Worm (Caenorhabditis elegans): Measurements from ENCODE around the gene Y105C5B.8.

Y105C5B.8 gene

DNA sequence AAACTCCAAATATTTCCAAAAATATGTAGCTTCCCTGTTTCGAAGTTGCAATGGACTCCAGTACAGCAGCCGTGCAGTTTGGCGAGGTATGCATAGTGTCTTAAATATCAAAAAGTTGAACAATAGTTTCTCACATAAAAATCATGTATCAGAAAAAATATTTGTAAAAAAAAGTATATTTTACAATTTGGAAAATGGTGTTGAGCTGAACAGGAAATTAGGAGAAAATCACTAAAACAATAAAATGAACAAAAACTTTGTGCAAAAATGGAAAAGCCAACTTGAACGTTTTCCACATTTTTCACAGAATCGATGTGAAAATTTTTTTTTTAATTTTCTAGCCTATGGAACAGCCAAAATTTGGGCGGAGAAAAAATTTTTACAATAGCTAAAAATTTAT lies at the start of gene Y105C5B.8:
TSS of gene Y105C5B.8 (minus strand) at position 101 of the 400 bp plus-strand sequence.
- TF ChIP-seq tra-4 (tag; optimal IDR thresholded peaks at IDR 0.05) (no peak), tbx-37 (GFP tag; conservative IDR thresholded peaks at IDR 0.05) (no peak), aly-1 (tag; optimal IDR thresholded peaks at IDR 0.05) (no peak), hnd-1 (tag; optimal IDR thresholded peaks at IDR 0.05) (no peak), F13C5.2 (tag; optimal IDR thresholded peaks at IDR 0.05) (no peak), sea-1 (GFP tag; conservative IDR thresholded peaks at IDR 0.05) (no peak), ama-1 (optimal IDR thresholded peaks at IDR 0.05) (no peak), scrt-1 (GFP tag; IDR thresholded peaks at IDR 0.05) (no peak), hmg-4 (GFP tag; optimal IDR thresholded peaks at IDR 0.05) (no peak), flt-1 (GFP tag; IDR thresholded peaks at IDR 0.05) (no peak), tbx-11 (GFP tag; IDR thresholded peaks at IDR 0.05) (no peak), pes-1 (GFP tag; IDR thresholded peaks at IDR 0.05) (no peak), ceh-13 (GFP tag; optimal IDR thresholded peaks at IDR 0.05) (no peak), B0310.2 (tag; optimal IDR thresholded peaks at IDR 0.05) (no peak), ceh-36 (tag; optimal IDR thresholded peaks at IDR 0.05) (no peak), hmbx-1 (tag; optimal IDR thresholded peaks at IDR 0.05) (no peak), ets-7 (tag; optimal IDR thresholded peaks at IDR 0.05) (no peak)

DNA sequence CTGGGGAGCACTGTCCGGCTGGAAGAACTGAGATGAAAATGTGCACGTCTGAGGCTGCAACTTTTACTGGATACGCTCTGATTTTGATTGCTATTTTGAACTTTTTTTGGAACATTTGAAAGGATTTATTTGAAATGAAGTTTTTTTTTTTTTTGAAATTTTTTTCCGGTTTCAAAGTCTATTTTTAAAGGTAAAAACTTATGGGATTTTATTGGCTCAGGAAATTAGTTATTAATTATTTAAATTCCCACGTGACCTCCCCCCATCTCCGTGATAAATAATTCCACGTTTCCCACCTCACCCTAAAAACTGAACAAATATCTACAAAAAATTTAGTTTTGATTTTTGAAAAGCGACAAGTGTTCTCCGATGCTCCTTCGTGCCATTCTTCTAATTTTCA lies 37.7 kb upstream of the Y105C5B.8 start, which contains the start of gene Y105C5B.18:
TSS of gene Y105C5B.18 (plus strand) at position 301 of the 400 bp plus-strand sequence.
- TF ChIP-seq tbx-37 (GFP tag; conservative IDR thresholded peaks at IDR 0.05): no peak
- TF ChIP-seq ceh-13 (GFP tag; optimal IDR thresholded peaks at IDR 0.05): no peak
- no peak for TF ChIP-seq sea-1 (GFP tag; conservative IDR thresholded peaks at IDR 0.05)
- TF ChIP-seq ama-1 (optimal IDR thresholded peaks at IDR 0.05): no peak
- TF ChIP-seq scrt-1 (GFP tag; IDR thresholded peaks at IDR 0.05): no peak
- no peak for TF ChIP-seq flt-1 (GFP tag; IDR thresholded peaks at IDR 0.05)
- TF ChIP-seq hmg-4 (GFP tag; optimal IDR thresholded peaks at IDR 0.05): no peak
- no peak for TF ChIP-seq hmbx-1 (tag; optimal IDR thresholded peaks at IDR 0.05)
- no peak for TF ChIP-seq aly-1 (tag; optimal IDR thresholded peaks at IDR 0.05)
- no peak for TF ChIP-seq tbx-11 (GFP tag; IDR thresholded peaks at IDR 0.05)
- TF ChIP-seq ceh-36 (tag; optimal IDR thresholded peaks at IDR 0.05): no peak
- TF ChIP-seq pes-1 (GFP tag; IDR thresholded peaks at IDR 0.05): no peak
- TF ChIP-seq ets-7 (tag; optimal IDR thresholded peaks at IDR 0.05): no peak
- no peak for TF ChIP-seq B0310.2 (tag; optimal IDR thresholded peaks at IDR 0.05)
- TF ChIP-seq tra-4 (tag; optimal IDR thresholded peaks at IDR 0.05): no peak
- no peak for TF ChIP-seq hnd-1 (tag; optimal IDR thresholded peaks at IDR 0.05)
- no peak for TF ChIP-seq F13C5.2 (tag; optimal IDR thresholded peaks at IDR 0.05)

DNA sequence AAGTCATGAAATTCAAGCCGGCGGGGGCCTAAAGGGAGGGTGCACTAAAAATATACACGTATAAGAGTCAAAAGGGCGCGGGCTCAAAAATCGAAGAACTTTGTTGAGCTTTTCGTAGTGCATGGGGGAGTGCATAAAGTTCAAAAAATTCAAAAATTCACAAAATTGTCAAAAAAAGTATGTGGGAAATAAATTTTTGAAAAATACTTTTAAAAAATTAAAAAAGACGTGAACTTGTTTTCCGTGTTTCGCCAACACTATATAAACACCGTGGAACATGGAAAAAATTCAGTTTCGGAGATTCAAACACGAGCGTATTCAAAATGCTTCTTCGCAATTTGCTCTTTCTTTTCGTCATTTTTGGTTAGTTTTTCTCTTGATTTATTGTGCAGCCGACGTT lies 36.2 kb upstream of the Y105C5B.8 start, which contains the start of gene Y105C5B.17:
TSS of gene Y105C5B.17 (plus strand) at position 301 of the 400 bp plus-strand sequence.
- TF ChIP-seq tra-4 (tag; optimal IDR thresholded peaks at IDR 0.05) (no peak), ceh-36 (tag; optimal IDR thresholded peaks at IDR 0.05) (no peak), pes-1 (GFP tag; IDR thresholded peaks at IDR 0.05) (no peak), scrt-1 (GFP tag; IDR thresholded peaks at IDR 0.05) (no peak), ama-1 (optimal IDR thresholded peaks at IDR 0.05) (no peak), B0310.2 (tag; optimal IDR thresholded peaks at IDR 0.05) (no peak), aly-1 (tag; optimal IDR thresholded peaks at IDR 0.05) (no peak), hnd-1 (tag; optimal IDR thresholded peaks at IDR 0.05) (no peak), sea-1 (GFP tag; conservative IDR thresholded peaks at IDR 0.05) (no peak), ets-7 (tag; optimal IDR thresholded peaks at IDR 0.05) (no peak), tbx-37 (GFP tag; conservative IDR thresholded peaks at IDR 0.05) (no peak), hmbx-1 (tag; optimal IDR thresholded peaks at IDR 0.05) (no peak), hmg-4 (GFP tag; optimal IDR thresholded peaks at IDR 0.05) (no peak), F13C5.2 (tag; optimal IDR thresholded peaks at IDR 0.05) (no peak), ceh-13 (GFP tag; optimal IDR thresholded peaks at IDR 0.05) (no peak), tbx-11 (GFP tag; IDR thresholded peaks at IDR 0.05) (no peak)

DNA sequence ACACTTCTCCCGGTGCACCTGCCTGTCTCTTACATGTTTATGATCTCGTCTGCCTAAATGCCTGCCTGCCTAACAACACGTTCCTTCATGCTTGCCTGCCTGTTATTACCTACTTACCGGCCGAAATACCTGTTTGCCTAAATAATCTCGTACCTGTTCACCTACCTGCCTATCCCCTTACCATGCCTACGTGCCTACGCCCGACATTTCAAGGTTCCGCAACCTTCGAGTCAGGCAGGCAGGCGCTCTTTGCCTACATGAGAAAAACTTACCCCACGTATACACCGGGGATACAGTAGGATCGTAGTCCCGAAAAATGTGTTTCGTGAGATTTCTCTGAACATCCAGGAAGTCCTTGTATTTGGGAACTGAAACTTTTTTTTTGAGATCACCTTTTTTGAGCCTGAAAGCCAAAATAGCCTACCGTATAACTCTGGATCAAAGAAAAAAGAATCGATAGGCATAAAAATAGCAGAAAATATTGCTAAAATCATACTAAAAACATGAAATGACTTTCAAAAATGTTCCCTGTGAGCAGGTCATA lies 35.6 kb upstream of the Y105C5B.8 start, which contains the start of gene lgc-19:
TSS of gene lgc-19 (minus strand) at position 494 of the 544 bp plus-strand sequence.
- TF ChIP-seq tra-4 (tag; optimal IDR thresholded peaks at IDR 0.05): no peak
- TF ChIP-seq B0310.2 (tag; optimal IDR thresholded peaks at IDR 0.05): no peak
- no peak for TF ChIP-seq ceh-13 (GFP tag; optimal IDR thresholded peaks at IDR 0.05)
- TF ChIP-seq tbx-11 (GFP tag; IDR thresholded peaks at IDR 0.05): no peak

DNA sequence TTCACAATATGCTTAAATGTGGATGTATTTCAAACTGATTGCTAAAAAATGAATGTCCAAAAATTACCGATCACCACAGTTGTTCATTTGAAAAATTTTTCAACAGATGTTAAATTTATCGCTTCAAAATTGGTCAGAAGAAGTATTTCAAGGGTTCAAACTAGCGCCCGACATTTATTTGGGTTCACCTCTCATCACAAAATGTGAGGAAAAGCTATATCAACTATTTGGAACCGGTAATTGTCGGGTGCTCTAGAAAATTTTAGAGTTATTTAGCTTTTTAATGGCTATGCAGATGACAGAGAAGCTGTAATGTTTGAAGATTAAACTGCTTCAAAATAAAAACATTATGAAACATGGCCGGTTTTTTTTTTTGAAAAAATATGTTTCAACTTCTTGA lies 34.4 kb upstream of the Y105C5B.8 start:
- TF ChIP-seq tbx-11 (GFP tag; IDR thresholded peaks at IDR 0.05): no peak
- no peak for TF ChIP-seq scrt-1 (GFP tag; IDR thresholded peaks at IDR 0.05)
- TF ChIP-seq sea-1 (GFP tag; conservative IDR thresholded peaks at IDR 0.05): no peak
- TF ChIP-seq ets-7 (tag; optimal IDR thresholded peaks at IDR 0.05): no peak
- no peak for TF ChIP-seq F13C5.2 (tag; optimal IDR thresholded peaks at IDR 0.05)
- TF ChIP-seq B0310.2 (tag; optimal IDR thresholded peaks at IDR 0.05): no peak
- TF ChIP-seq pes-1 (GFP tag; IDR thresholded peaks at IDR 0.05): no peak
- TF ChIP-seq aly-1 (tag; optimal IDR thresholded peaks at IDR 0.05): no peak
- TF ChIP-seq tbx-37 (GFP tag; conservative IDR thresholded peaks at IDR 0.05): no peak
- no peak for TF ChIP-seq hnd-1 (tag; optimal IDR thresholded peaks at IDR 0.05)

DNA sequence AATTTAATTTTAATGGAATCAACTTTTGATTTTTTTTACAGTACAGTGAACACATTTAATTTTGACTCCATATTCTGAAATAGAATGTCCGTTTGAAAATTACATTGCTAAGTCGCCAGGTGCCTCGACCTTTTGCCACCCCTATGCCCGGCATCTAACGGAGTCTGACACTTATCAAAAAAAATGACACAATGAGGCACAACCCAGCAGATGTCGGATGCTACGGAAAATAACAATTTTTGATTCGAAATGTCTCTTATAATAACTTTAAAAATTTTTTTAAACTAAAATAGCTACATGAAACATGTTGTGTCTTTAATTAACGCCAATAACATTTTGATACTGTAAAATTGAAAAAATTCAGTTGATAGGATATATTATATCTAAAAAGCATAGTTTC lies 28.7 kb upstream of the Y105C5B.8 start:
- no peak for TF ChIP-seq sea-1 (GFP tag; conservative IDR thresholded peaks at IDR 0.05)
- TF ChIP-seq hmbx-1 (tag; optimal IDR thresholded peaks at IDR 0.05): no peak
- TF ChIP-seq scrt-1 (GFP tag; IDR thresholded peaks at IDR 0.05): no peak
- TF ChIP-seq B0310.2 (tag; optimal IDR thresholded peaks at IDR 0.05): no peak
- no peak for TF ChIP-seq ceh-13 (GFP tag; optimal IDR thresholded peaks at IDR 0.05)
- TF ChIP-seq aly-1 (tag; optimal IDR thresholded peaks at IDR 0.05): no peak
- no peak for TF ChIP-seq flt-1 (GFP tag; IDR thresholded peaks at IDR 0.05)
- no peak for TF ChIP-seq tbx-11 (GFP tag; IDR thresholded peaks at IDR 0.05)
- TF ChIP-seq ceh-36 (tag; optimal IDR thresholded peaks at IDR 0.05): no peak
- no peak for TF ChIP-seq ama-1 (optimal IDR thresholded peaks at IDR 0.05)
- no peak for TF ChIP-seq F13C5.2 (tag; optimal IDR thresholded peaks at IDR 0.05)
- TF ChIP-seq pes-1 (GFP tag; IDR thresholded peaks at IDR 0.05): no peak
- TF ChIP-seq tra-4 (tag; optimal IDR thresholded peaks at IDR 0.05): no peak
- TF ChIP-seq tbx-37 (GFP tag; conservative IDR thresholded peaks at IDR 0.05): no peak
- no peak for TF ChIP-seq ets-7 (tag; optimal IDR thresholded peaks at IDR 0.05)
- no peak for TF ChIP-seq hnd-1 (tag; optimal IDR thresholded peaks at IDR 0.05)

DNA sequence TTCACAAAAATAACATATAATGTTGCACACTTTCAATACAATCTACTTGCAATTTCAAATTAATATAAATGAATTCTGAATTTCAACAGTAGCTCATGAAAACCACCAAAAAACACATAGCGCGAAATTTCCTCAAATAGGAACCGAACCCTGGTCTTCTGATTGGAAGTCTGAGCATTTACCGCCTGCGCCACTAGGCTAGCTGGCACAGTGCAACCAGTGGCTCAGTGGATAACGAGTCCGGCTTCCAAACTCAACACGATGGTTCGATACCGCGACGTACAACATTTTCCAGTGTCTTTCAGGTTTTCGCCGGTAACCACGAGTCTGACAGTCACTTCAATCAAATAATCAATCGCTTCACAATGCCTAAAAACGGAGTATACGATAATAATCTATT lies 27.0 kb upstream of the Y105C5B.8 start:
- no peak for TF ChIP-seq pes-1 (GFP tag; IDR thresholded peaks at IDR 0.05)
